Worm (Caenorhabditis elegans): ENCODE measurements around the gene F49E2.2.

Gene F49E2.2

ce11 chrX:9540464-9540863 is 26.1 kb upstream of the F49E2.2 start (continued):
- peak; percentile 69 for TF ChIP-seq tra-1 (GFP tag; IDR thresholded peaks at IDR 0.05)
- no peak for TF ChIP-seq snpc-1.2 (GFP tag; IDR thresholded peaks at IDR 0.05)
- no peak for TF ChIP-seq lin-1 (GFP tag; IDR thresholded peaks at IDR 0.05)
- peak; percentile 80 for TF ChIP-seq nhr-77 (tag; optimal IDR thresholded peaks at IDR 0.05)
- no peak for TF ChIP-seq unc-39 (tag; optimal IDR thresholded peaks at IDR 0.05)
- no peak for TF ChIP-seq nhr-11 (tag; optimal IDR thresholded peaks at IDR 0.05)
- no peak for TF ChIP-seq daf-16 (GFP tag; optimal IDR thresholded peaks at IDR 0.05)
- TF ChIP-seq daf-16 (tag; optimal IDR thresholded peaks at IDR 0.05), result peak; percentile 87
- TF ChIP-seq mxl-3 (GFP tag; optimal IDR thresholded peaks at IDR 0.05), result peak; percentile 70
- TF ChIP-seq D1046.2 (GFP tag; IDR thresholded peaks at IDR 0.05), result no peak
- TF ChIP-seq nhr-41 (GFP tag; IDR thresholded peaks at IDR 0.05), result peak; percentile 24; the same call in 1 of the 2 replicates
- TF ChIP-seq R02D3.7 (tag; optimal IDR thresholded peaks at IDR 0.05), result no peak
- TF ChIP-seq mdl-1 (tag; optimal IDR thresholded peaks at IDR 0.05), result peak in 1 of 2 experiments; percentile 86
- TF ChIP-seq nhr-6 (tag; optimal IDR thresholded peaks at IDR 0.05), result no peak
- no peak for TF ChIP-seq lim-7 (GFP tag; IDR thresholded peaks at IDR 0.05)
- TF ChIP-seq set-16 (GFP tag; IDR thresholded peaks at IDR 0.05), result no peak
- no peak for TF ChIP-seq nhr-42 (GFP tag; IDR thresholded peaks at IDR 0.05)
- peak in 1 of 2 experiments; percentile 95 for TF ChIP-seq unc-62 (GFP tag; optimal IDR thresholded peaks at IDR 0.05 in 1 of 2)
- TF ChIP-seq unc-62 (tag; optimal IDR thresholded peaks at IDR 0.05), result no peak
- no peak for TF ChIP-seq saeg-2 (GFP tag; IDR thresholded peaks at IDR 0.05)
- TF ChIP-seq hif-1 (tag; optimal IDR thresholded peaks at IDR 0.05), result peak in 1 of 2 experiments; percentile 22
- TF ChIP-seq Y75B8A.6 (GFP tag; IDR thresholded peaks at IDR 0.05), result no peak
- TF ChIP-seq F44E2.7 (GFP tag; IDR thresholded peaks at IDR 0.05), result no peak
- no peak for TF ChIP-seq spr-3 (GFP tag; optimal IDR thresholded peaks at IDR 0.05)
- TF ChIP-seq arid-1 (GFP tag; conservative IDR thresholded peaks at IDR 0.05), result no peak
- no peak for TF ChIP-seq dpl-1 (GFP tag; optimal IDR thresholded peaks at IDR 0.05)
- TF ChIP-seq dmd-8 (GFP tag; IDR thresholded peaks at IDR 0.05), result no peak
- no peak for TF ChIP-seq nhr-76 (tag; optimal IDR thresholded peaks at IDR 0.05)
- no peak for TF ChIP-seq jun-1 (tag; optimal IDR thresholded peaks at IDR 0.05)
- TF ChIP-seq gei-8 (GFP tag; optimal IDR thresholded peaks at IDR 0.05), result no peak
- no peak for TF ChIP-seq nhr-111 (GFP tag; optimal IDR thresholded peaks at IDR 0.05)
- no peak for TF ChIP-seq zfp-2 (tag; optimal IDR thresholded peaks at IDR 0.05)
- TF ChIP-seq Y5F2A.4 (GFP tag; optimal IDR thresholded peaks at IDR 0.05), result no peak
- no peak for TF ChIP-seq F49E8.2 (tag; optimal IDR thresholded peaks at IDR 0.05; ENCODE audit: borderline replicate concordance)
- no peak for TF ChIP-seq egl-27 (tag; optimal IDR thresholded peaks at IDR 0.05)
- no peak for TF ChIP-seq nhr-10 (tag; optimal IDR thresholded peaks at IDR 0.05)
- no peak for TF ChIP-seq unc-130 (GFP tag; optimal IDR thresholded peaks at IDR 0.05)
- TF ChIP-seq lin-38 (GFP tag; IDR thresholded peaks at IDR 0.05), result no peak
- no peak for TF ChIP-seq daf-8 (GFP tag; IDR thresholded peaks at IDR 0.05)
- TF ChIP-seq nhr-102 (tag; optimal IDR thresholded peaks at IDR 0.05), result no peak
- TF ChIP-seq fkh-10 (GFP tag; optimal IDR thresholded peaks at IDR 0.05), result no peak
- TF ChIP-seq Y48G9A.11 (GFP tag; IDR thresholded peaks at IDR 0.05), result no peak
- no peak for TF ChIP-seq nhr-25 (tag; optimal IDR thresholded peaks at IDR 0.05; ENCODE audit: borderline replicate concordance, insufficient read depth)
- no peak for TF ChIP-seq rbr-2 (tag; optimal IDR thresholded peaks at IDR 0.05)
- no peak for TF ChIP-seq lin-13 (GFP tag; optimal IDR thresholded peaks at IDR 0.05)
- no peak for TF ChIP-seq skn-1 (tag; optimal IDR thresholded peaks at IDR 0.05)
- no peak for TF ChIP-seq tag-97 (GFP tag; IDR thresholded peaks at IDR 0.05)
- no peak for TF ChIP-seq ztf-11 (tag; optimal IDR thresholded peaks at IDR 0.05)
- TF ChIP-seq lsy-2 (tag; optimal IDR thresholded peaks at IDR 0.05), result peak in 1 of 2 experiments; percentile 39
- TF ChIP-seq madf-5 (GFP tag; IDR thresholded peaks at IDR 0.05), result no peak
- TF ChIP-seq ctbp-1 (GFP tag; IDR thresholded peaks at IDR 0.05), result no peak
- no peak for TF ChIP-seq ceh-32 (tag; optimal IDR thresholded peaks at IDR 0.05; ENCODE audit: poor library complexity)
- TF ChIP-seq madf-9 (GFP tag; conservative IDR thresholded peaks at IDR 0.05), result no peak
